Fruit fly (Drosophila melanogaster): Measurements from ENCODE around the gene Mvd.

- TF ChIP-seq usp (GFP tag; optimal IDR thresholded peaks at IDR 0.05) = no peak
- TF ChIP-seq pan (optimal IDR thresholded peaks at IDR 0.05) = no peak
These were observed 36.7 kb downstream of the Mvd start, which contains the start of the genes Paf-AHalpha and mRpS30 for dm6 chrX:15785429-15786239.

All from whole organism.